Fruit fly (Drosophila melanogaster) whole organism, embryonic: ENCODE results near the gene Tengl3.
A peak's percentile ranks its signal among the peaks of the same experiment; 100 is the strongest.

Source experiments
- Atf3 ChIP-seq: fragments of 200-800 bp; sonication (Bioruptor generic); optimal IDR thresholded peaks from 3 replicates; lab custom pipeline; 2016; ENCODE audit warnings: missing biosample characterization, missing genetic modification characterization
- Awh ChIP-seq: fragments of 200-800 bp; sonication (Bioruptor generic); IDR thresholded peaks from 2 replicates; pipeline ENCODE4, ENCODE4 v1.3.6; 2022; ENCODE audit warnings: missing biosample characterization, missing genetic modification characterization
- Blimp-1 ChIP-seq: fragments of 200-800 bp; sonication (Bioruptor generic); optimal IDR thresholded peaks from 3 replicates; lab custom pipeline; 2018; ENCODE audit warnings: missing biosample characterization, missing genetic modification characterization, mild to moderate bottlenecking, moderate library complexity, missing genetic modification reagents
- BtbVII ChIP-seq: fragments of 200-800 bp; sonication (Bioruptor generic); optimal IDR thresholded peaks from 3 replicates; lab custom pipeline; 2017; ENCODE audit warnings: missing biosample characterization, mild to moderate bottlenecking, missing genetic modification characterization
- CG10462 ChIP-seq: fragments of 200-800 bp; sonication (Bioruptor generic); optimal IDR thresholded peaks from 2 replicates; lab custom pipeline; 2016; ENCODE audit warnings: missing biosample characterization, missing genetic modification characterization
- CG11456 ChIP-seq: fragments of 200-800 bp; sonication (Bioruptor generic); IDR thresholded peaks from 3 replicates; pipeline ENCODE4 v1.3.6; 2022; ENCODE audit warnings: missing biosample characterization, missing genetic modification characterization
- CG12744 ChIP-seq: fragments of 200-800 bp; sonication (Bioruptor generic); optimal IDR thresholded peaks from 2 replicates; lab custom pipeline; 2016; ENCODE audit warnings: missing biosample characterization, missing genetic modification characterization
- CG12769 ChIP-seq: fragments of 200-800 bp; sonication (Bioruptor generic); optimal IDR thresholded peaks from 2 replicates; lab custom pipeline; 2019; ENCODE audit warnings: missing biosample characterization, mild to moderate bottlenecking, missing genetic modification characterization, moderate library complexity
- CG13894 ChIP-seq: fragments of 200-800 bp; sonication (Bioruptor generic); optimal IDR thresholded peaks from 3 replicates; lab custom pipeline; 2018; ENCODE audit warnings: missing biosample characterization, mild to moderate bottlenecking, missing genetic modification characterization, moderate library complexity
- CG15269 ChIP-seq: fragments of 200-800 bp; sonication (Bioruptor generic); optimal IDR thresholded peaks from 2 replicates; lab custom pipeline; 2018; ENCODE audit warnings: missing biosample characterization, mild to moderate bottlenecking, missing genetic modification characterization, moderate library complexity
- CG15696 ChIP-seq: fragments of 200-800 bp; sonication (Bioruptor generic); optimal IDR thresholded peaks from 2 replicates; lab custom pipeline; 2019; ENCODE audit warnings: missing biosample characterization, mild to moderate bottlenecking, missing genetic modification characterization, moderate library complexity
- CG2202 ChIP-seq: fragments of 200-800 bp; sonication (Bioruptor generic); optimal IDR thresholded peaks from 2 replicates; lab custom pipeline; 2018; ENCODE audit warnings: missing biosample characterization, mild to moderate bottlenecking, missing genetic modification characterization
- CG30403 ChIP-seq: fragments of 200-800 bp; sonication (Bioruptor generic); optimal IDR thresholded peaks from 3 replicates; lab custom pipeline; 2016; ENCODE audit warnings: missing biosample characterization, missing genetic modification characterization
- CG32772 ChIP-seq: fragments of 200-800 bp; sonication (Bioruptor generic); IDR thresholded peaks from 2 replicates; pipeline ENCODE4 v1.3.6; 2022; ENCODE audit warnings: missing biosample characterization, missing genetic modification characterization
- CG3995 ChIP-seq: fragments of 200-800 bp; sonication (Bioruptor generic); optimal IDR thresholded peaks from 3 replicates; lab custom pipeline; 2016; ENCODE audit warnings: missing biosample characterization, missing genetic modification characterization
- CG4282 ChIP-seq: fragments of 200-800 bp; sonication (Bioruptor generic); optimal IDR thresholded peaks from 2 replicates; lab custom pipeline; 2016; ENCODE audit warnings: missing biosample characterization, missing genetic modification characterization
- CG5953 ChIP-seq: fragments of 200-800 bp; sonication (Bioruptor generic); IDR thresholded peaks from 2 replicates; pipeline ENCODE4 v1.3.6; 2022; ENCODE audit warnings: missing biosample characterization, missing genetic modification characterization
- CG8924 ChIP-seq: fragments of 200-800 bp; optimal IDR thresholded peaks from 3 replicates; lab custom pipeline; 2019; ENCODE audit warnings: missing biosample characterization, mild to moderate bottlenecking, missing genetic modification characterization, moderate library complexity
- CG8944 ChIP-seq: fragments of 200-800 bp; sonication (Bioruptor generic); optimal IDR thresholded peaks from 3 replicates; lab custom pipeline; 2016; ENCODE audit warnings: missing biosample characterization, missing genetic modification characterization
- Ets97D ChIP-seq: fragments of 200-800 bp; sonication (Bioruptor generic); optimal IDR thresholded peaks from 3 replicates; lab custom pipeline; 2016; ENCODE audit warnings: missing biosample characterization, missing genetic modification characterization
- GATAe ChIP-seq: fragments of 200-800 bp; sonication (Bioruptor generic); conservative IDR thresholded peaks from 2 replicates; pipeline ENCODE4 v1.3.6; 2022; ENCODE audit warnings: missing biosample characterization, missing genetic modification characterization
- Hsf ChIP-seq: fragments of 200-800 bp; sonication (Bioruptor generic); optimal IDR thresholded peaks from 3 replicates; lab custom pipeline; 2016; ENCODE audit warnings: missing biosample characterization, missing genetic modification characterization
- Med ChIP-seq: fragments of 200-800 bp; sonication (Bioruptor generic); peaks from one replicate; lab custom pipeline; 2016; ENCODE audit warnings: missing biosample characterization, missing genetic modification characterization, mild to moderate bottlenecking, inconsistent platforms, moderate library complexity
- Mes4 ChIP-seq: fragments of 200-800 bp; sonication (Bioruptor generic); optimal IDR thresholded peaks from 2 replicates; lab custom pipeline; 2016; ENCODE audit warnings: missing biosample characterization, missing genetic modification characterization
- Nf-YA ChIP-seq: fragments of 200-800 bp; sonication (Bioruptor generic); IDR thresholded peaks from 2 replicates; pipeline ENCODE4 v1.3.6; 2022; ENCODE audit warnings: missing biosample characterization, missing genetic modification characterization
- Oli ChIP-seq: fragments of 200-800 bp; sonication (Bioruptor generic); optimal IDR thresholded peaks from 2 replicates; lab custom pipeline; 2018; ENCODE audit warnings: missing biosample characterization, mild to moderate bottlenecking, missing genetic modification characterization, moderate library complexity
- Opbp ChIP-seq: fragments of 200-800 bp; sonication (Bioruptor generic); IDR thresholded peaks from 3 replicates; pipeline ENCODE4 v1.3.6; 2022; ENCODE audit warnings: missing biosample characterization, missing genetic modification characterization; ENCODE audit not compliant: partially characterized antibody
- Side ChIP-seq: fragments of 200-800 bp; sonication (Bioruptor generic); optimal IDR thresholded peaks from 2 replicates; lab custom pipeline; 2016; ENCODE audit warnings: missing biosample characterization, missing genetic modification characterization
- Sry-δ ChIP-seq: fragments of 200-800 bp; sonication (Bioruptor generic); optimal IDR thresholded peaks from 2 replicates; lab custom pipeline; 2016; ENCODE audit warnings: missing biosample characterization, missing genetic modification characterization
- abd-A ChIP-seq: fragments of 200-800 bp; sonication (Bioruptor generic); optimal IDR thresholded peaks from 3 replicates; lab custom pipeline; 2019; ENCODE audit warnings: missing biosample characterization, mild to moderate bottlenecking, missing genetic modification characterization, moderate library complexity
- amos ChIP-seq: fragments of 200-800 bp; sonication (Bioruptor generic); IDR thresholded peaks from 2 replicates; pipeline ENCODE4 v1.3.6; 2022; ENCODE audit warnings: missing biosample characterization, missing genetic modification characterization; ENCODE audit not compliant: partially characterized antibody
- ap ChIP-seq: fragments of 200-800 bp; sonication (Bioruptor generic); IDR thresholded peaks from 2 replicates; pipeline ENCODE4 v1.3.6; 2022; ENCODE audit warnings: missing biosample characterization, missing genetic modification characterization
- caup ChIP-seq: fragments of 200-800 bp; sonication (Bioruptor generic); optimal IDR thresholded peaks from 3 replicates; lab custom pipeline; 2017; ENCODE audit warnings: missing biosample characterization, mild to moderate bottlenecking, missing genetic modification characterization, moderate library complexity; ENCODE audit not compliant: severe bottlenecking
- crc ChIP-seq: fragments of 200-800 bp; sonication (Bioruptor generic); optimal IDR thresholded peaks from 2 replicates; lab custom pipeline; 2016; ENCODE audit warnings: missing biosample characterization, missing genetic modification characterization
- gcm2 ChIP-seq: fragments of 200-800 bp; sonication (Bioruptor generic); optimal IDR thresholded peaks from 2 replicates; lab custom pipeline; 2016; ENCODE audit warnings: missing biosample characterization, missing genetic modification characterization
- hkb ChIP-seq, 2 experiments: fragments of 200-800 bp in 1 of 2; fragments of >200 bp in 1 of 2; sonication (Bioruptor generic) in 1 of 2; IDR thresholded peaks in 1 of 2; optimal IDR thresholded peaks in 1 of 2; 2 replicates each; pipeline versions ENCODE4 v1.3.6 to Lab custom; 2017 to 2022; ENCODE audit warnings: missing biosample characterization in 1 of 2, missing genetic modification characterization in 1 of 2
- kah ChIP-seq: fragments of 200-800 bp; sonication (Bioruptor generic); optimal IDR thresholded peaks from 2 replicates; lab custom pipeline; 2018; ENCODE audit warnings: missing biosample characterization, mild to moderate bottlenecking, missing genetic modification characterization
- p53 ChIP-seq: fragments of 200-800 bp; sonication (Bioruptor generic); optimal IDR thresholded peaks from 2 replicates; lab custom pipeline; 2016; ENCODE audit warnings: missing biosample characterization, missing genetic modification characterization
- phol ChIP-seq: fragments of 200-800 bp; sonication (Bioruptor generic); optimal IDR thresholded peaks from 3 replicates; lab custom pipeline; 2018; ENCODE audit warnings: missing biosample characterization, mild to moderate bottlenecking, missing genetic modification characterization, moderate library complexity
- pita ChIP-seq: fragments of 200-800 bp; sonication (Bioruptor generic); optimal IDR thresholded peaks from 2 replicates; lab custom pipeline; 2017; ENCODE audit warnings: missing biosample characterization, mild to moderate bottlenecking, missing genetic modification characterization
- pros ChIP-seq: fragments of 200-800 bp; sonication (Bioruptor generic); optimal IDR thresholded peaks from 3 replicates; lab custom pipeline; 2019; ENCODE audit warnings: missing biosample characterization, mild to moderate bottlenecking, missing genetic modification characterization, moderate library complexity
- rib ChIP-seq: fragments of 200-800 bp; sonication (Bioruptor generic); IDR thresholded peaks from 2 replicates; pipeline ENCODE4 v1.3.6; 2022; ENCODE audit warnings: missing biosample characterization, missing genetic modification characterization
- salm ChIP-seq: fragments of 200-800 bp; sonication (Bioruptor generic); optimal IDR thresholded peaks from 2 replicates; lab custom pipeline; 2018; ENCODE audit warnings: missing biosample characterization, mild to moderate bottlenecking, missing genetic modification characterization
- sens-2 ChIP-seq: fragments of 200-800 bp; sonication (Bioruptor generic); IDR thresholded peaks from 2 replicates; pipeline ENCODE4 v1.3.6; 2022; ENCODE audit warnings: missing biosample characterization, missing genetic modification characterization
- sisA ChIP-seq: fragments of 200-800 bp; sonication (Bioruptor generic); IDR thresholded peaks from 2 replicates; pipeline ENCODE4 v1.3.6; 2022; ENCODE audit warnings: missing biosample characterization, missing genetic modification characterization
- sna ChIP-seq: fragments of 200-800 bp; sonication (Bioruptor generic); IDR thresholded peaks from 2 replicates; pipeline ENCODE4 v1.3.6; 2022; ENCODE audit warnings: missing biosample characterization, missing genetic modification characterization; ENCODE audit not compliant: partially characterized antibody
- tap ChIP-seq: fragments of 200-800 bp; optimal IDR thresholded peaks from 3 replicates; lab custom pipeline; 2019; ENCODE audit warnings: missing biosample characterization, mild to moderate bottlenecking, missing genetic modification characterization, moderate library complexity
- twi ChIP-seq: fragments of 200-800 bp; optimal IDR thresholded peaks from 2 replicates; lab custom pipeline; 2019; ENCODE audit warnings: missing biosample characterization, mild to moderate bottlenecking, missing genetic modification characterization, moderate library complexity
- wor ChIP-seq: fragments of 200-800 bp; sonication (Bioruptor generic); IDR thresholded peaks from 2 replicates; pipeline ENCODE4 v1.3.6; 2022; ENCODE audit warnings: missing biosample characterization, missing genetic modification characterization
- z ChIP-seq: fragments of 200-800 bp; sonication (Bioruptor generic); IDR thresholded peaks from 3 replicates; pipeline ENCODE4 v1.3.6; 2022; ENCODE audit warnings: missing biosample characterization, missing genetic modification characterization

The Tengl3 gene

dm6 chr2L:2221649-2222150 is 16.4 kb downstream of the Tengl3 start (continued):
- TF ChIP-seq phol = peak; percentile 92
- peak; percentile 92 for TF ChIP-seq twi (tag; lab: Kevin White, UChicago)
- peak; percentile 99 for TF ChIP-seq CG15269 (tag; lab: Kevin White, UChicago)
- TF ChIP-seq sna (GFP tag; lab: Robert Waterston, UW) = no peak
- peak; percentile 87 for TF ChIP-seq CG15696 (tag; lab: Kevin White, UChicago)
- TF ChIP-seq CG32772 (GFP tag; lab: Robert Waterston, UW) = peak; percentile 95
- peak; percentile 85 for TF ChIP-seq p53 (GFP tag; lab: Kevin White, UChicago)
- peak; percentile 96 for TF ChIP-seq Oli
- TF ChIP-seq Nf-YA (GFP tag; lab: Robert Waterston, UW) = peak; percentile 96
- TF ChIP-seq Hsf = peak; percentile 99
- TF ChIP-seq CG30403 (GFP tag; lab: Kevin White, UChicago) = peak; percentile 97
- TF ChIP-seq Blimp-1 (GFP tag; lab: Kevin White, UChicago) = peak; percentile 91
- peak; percentile 94 for TF ChIP-seq BtbVII (GFP tag; lab: Kevin White, UChicago)
- TF ChIP-seq wor = peak; percentile 92
- no peak for TF ChIP-seq pita
- peak; percentile 97 for TF ChIP-seq sisA
- TF ChIP-seq kah = peak; percentile 86
- TF ChIP-seq Atf3 (GFP tag; lab: Kevin White, UChicago) = peak; percentile 92
- TF ChIP-seq CG13894 (tag; lab: Kevin White, UChicago) = peak; percentile 94
- peak; percentile 99 for TF ChIP-seq rib (GFP tag; lab: Robert Waterston, UW)
- peak; percentile 99 for TF ChIP-seq CG12769
- peak; percentile 96 for TF ChIP-seq caup (GFP tag; lab: Kevin White, UChicago)
- peak; percentile 84 for TF ChIP-seq GATAe (GFP tag; lab: Robert Waterston, UW)
- TF ChIP-seq CG2202 (tag; lab: Kevin White, UChicago) = peak; percentile 94
- peak; percentile 93 for TF ChIP-seq CG12744 (GFP tag; lab: Kevin White, UChicago)
- no peak for TF ChIP-seq pros (GFP tag; lab: Kevin White, UChicago)
- TF ChIP-seq abd-A (tag; lab: Kevin White, UChicago) = peak; percentile 48
- TF ChIP-seq ap (GFP tag; lab: Robert Waterston, UW) = peak; percentile 97
- peak; percentile 85 for TF ChIP-seq gcm2
- peak; percentile 85 for TF ChIP-seq Ets97D (GFP tag; lab: Kevin White, UChicago)
- TF ChIP-seq Sry-δ (GFP tag; lab: Kevin White, UChicago) = peak; percentile 51
- TF ChIP-seq amos = no peak
- TF ChIP-seq crc (GFP tag; lab: Kevin White, UChicago) = peak; percentile 91
- peak; percentile 98 for TF ChIP-seq CG8924 (tag; lab: Kevin White, UChicago)
- peak; percentile 88 for TF ChIP-seq Mes4
- TF ChIP-seq hkb (optimal IDR thresholded peaks at IDR 0.05; lab: Kevin White, UChicago) = no peak
- TF ChIP-seq hkb (GFP tag; IDR thresholded peaks at IDR 0.05; lab: Robert Waterston, UW) = peak; percentile 98
- peak; percentile 99 for TF ChIP-seq Med (GFP tag; lab: Kevin White, UChicago)
- peak; percentile 99 for TF ChIP-seq CG11456
- TF ChIP-seq z (GFP tag; lab: Robert Waterston, UW) = peak; percentile 81
- TF ChIP-seq CG5953 (GFP tag; lab: Robert Waterston, UW) = peak; percentile 96
- TF ChIP-seq Side = peak; percentile 94
- peak; percentile 94 for TF ChIP-seq CG8944 (GFP tag; lab: Kevin White, UChicago)
- peak; percentile 96 for TF ChIP-seq tap
- peak; percentile 96 for TF ChIP-seq sens-2 (GFP tag; lab: Robert Waterston, UW)
- TF ChIP-seq CG4282 (GFP tag; lab: Kevin White, UChicago) = peak; percentile 86
- TF ChIP-seq CG3995 (GFP tag; lab: Kevin White, UChicago) = peak; percentile 71
- peak; percentile 97 for TF ChIP-seq Awh (GFP tag; lab: Robert Waterston, UW)
- TF ChIP-seq salm (tag; lab: Kevin White, UChicago) = peak; percentile 93
- no peak for TF ChIP-seq Opbp
- TF ChIP-seq CG10462 (GFP tag; lab: Kevin White, UChicago) = peak; percentile 91
